Worm (Caenorhabditis elegans): Measurements from ENCODE around the gene ipla-1.

ce11 chrII:4575579-4575978 lies 25.6 kb downstream of the ipla-1 start:
- no peak for TF ChIP-seq dao-5 (tag; optimal IDR thresholded peaks at IDR 0.05)
- no peak for TF ChIP-seq W03F9.2 (tag; optimal IDR thresholded peaks at IDR 0.05)
